Fruit fly (Drosophila melanogaster) whole organism, embryonic: Measurements from ENCODE around the gene CG15296.
A peak's percentile ranks its signal among the peaks of the same experiment; 100 is the strongest.

Source experiments
- Antp ChIP-seq: fragments of 200-800 bp; sonication (Bioruptor generic); optimal IDR thresholded peaks from 3 replicates; lab custom pipeline; 2016; ENCODE audit warnings: missing biosample characterization, missing genetic modification characterization
- Bteb2 ChIP-seq: fragments of 200-800 bp; sonication (Bioruptor generic); optimal IDR thresholded peaks from 2 replicates; lab custom pipeline; 2016; ENCODE audit warnings: missing biosample characterization, missing genetic modification characterization
- CG11504 ChIP-seq: fragments of 200-800 bp; sonication (Bioruptor generic); optimal IDR thresholded peaks from 3 replicates; lab custom pipeline; 2019; ENCODE audit warnings: missing biosample characterization, mild to moderate bottlenecking, missing genetic modification characterization, moderate library complexity
- CG13296 ChIP-seq: fragments of 200-800 bp; sonication (Bioruptor generic); optimal IDR thresholded peaks from 3 replicates; lab custom pipeline; 2018; ENCODE audit warnings: missing biosample characterization, mild to moderate bottlenecking, missing genetic modification characterization
- CG14667 ChIP-seq: fragments of 200-800 bp; sonication (Bioruptor generic); IDR thresholded peaks from 2 replicates; pipeline ENCODE4 v1.3.6; 2022; ENCODE audit warnings: missing biosample characterization, missing genetic modification characterization
- CG15073 ChIP-seq: fragments of 200-800 bp; sonication (Bioruptor generic); optimal IDR thresholded peaks from 2 replicates; lab custom pipeline; 2016; ENCODE audit warnings: missing biosample characterization, missing genetic modification characterization
- CG15514 ChIP-seq: fragments of 200-800 bp; sonication (Bioruptor generic); optimal IDR thresholded peaks from 3 replicates; lab custom pipeline; 2017; ENCODE audit warnings: missing biosample characterization, missing genetic modification characterization, mild to moderate bottlenecking, moderate library complexity, missing genetic modification reagents
- CG1602 ChIP-seq: fragments of 200-800 bp; sonication (Bioruptor generic); optimal IDR thresholded peaks from 3 replicates; lab custom pipeline; 2016; ENCODE audit warnings: missing biosample characterization, missing genetic modification characterization
- CG17385 ChIP-seq: fragments of 200-800 bp; sonication (Bioruptor generic); optimal IDR thresholded peaks from 3 replicates; lab custom pipeline; 2018; ENCODE audit warnings: missing biosample characterization, mild to moderate bottlenecking, missing genetic modification characterization
- CG17568 ChIP-seq: fragments of 200-800 bp; sonication (Bioruptor generic); optimal IDR thresholded peaks from 2 replicates; lab custom pipeline; 2018; ENCODE audit warnings: missing biosample characterization, mild to moderate bottlenecking, missing genetic modification characterization, moderate library complexity
- CG1792 ChIP-seq: fragments of 200-800 bp; sonication (Bioruptor generic); optimal IDR thresholded peaks from 2 replicates; lab custom pipeline; 2016; ENCODE audit warnings: missing biosample characterization, missing genetic modification characterization
- CG31224 ChIP-seq: fragments of 200-800 bp; sonication (Bioruptor generic); IDR thresholded peaks from 2 replicates; pipeline ENCODE4 v1.3.6; 2022; ENCODE audit warnings: missing biosample characterization, missing genetic modification characterization
- CG31365 ChIP-seq: fragments of 200-800 bp; sonication (Bioruptor generic); optimal IDR thresholded peaks from 2 replicates; lab custom pipeline; 2018; ENCODE audit warnings: missing biosample characterization, mild to moderate bottlenecking, missing genetic modification characterization
- CG32767 ChIP-seq: fragments of 200-800 bp; sonication (Bioruptor generic); IDR thresholded peaks from 2 replicates; pipeline ENCODE4 v1.3.6; 2022; ENCODE audit warnings: missing biosample characterization, missing genetic modification characterization
- CG3726 ChIP-seq: fragments of 200-800 bp; sonication (Bioruptor generic); IDR thresholded peaks from 3 replicates; pipeline ENCODE4, ENCODE4 v1.3.6; 2022; ENCODE audit warnings: missing biosample characterization, missing genetic modification characterization
- CG4328 ChIP-seq: fragments of 200-800 bp; sonication (Bioruptor generic); optimal IDR thresholded peaks from 3 replicates; lab custom pipeline; 2017; ENCODE audit warnings: missing biosample characterization, missing genetic modification reagents, missing genetic modification characterization
- CG4404 ChIP-seq: fragments of 200-800 bp; sonication (Bioruptor generic); IDR thresholded peaks from 2 replicates; pipeline ENCODE4 v1.3.6; 2022; ENCODE audit warnings: missing biosample characterization, missing genetic modification characterization
- CG7372 ChIP-seq: fragments of 200-800 bp; sonication (Bioruptor generic); IDR thresholded peaks from 2 replicates; pipeline ENCODE4 v1.3.6; 2022; ENCODE audit warnings: missing biosample characterization, missing genetic modification characterization
- CG7556 ChIP-seq: fragments of 200-800 bp; sonication (Bioruptor generic); optimal IDR thresholded peaks from 2 replicates; lab custom pipeline; 2017; ENCODE audit warnings: missing biosample characterization, mild to moderate bottlenecking, missing genetic modification characterization
- CG7745 ChIP-seq: fragments of 200-800 bp; sonication (Bioruptor generic); optimal IDR thresholded peaks from 2 replicates; lab custom pipeline; 2018; ENCODE audit warnings: missing biosample characterization, mild to moderate bottlenecking, missing genetic modification characterization, moderate library complexity
- CG7928 ChIP-seq: fragments of 200-800 bp; sonication (Bioruptor generic); optimal IDR thresholded peaks from 2 replicates; lab custom pipeline; 2017; ENCODE audit warnings: missing biosample characterization, mild to moderate bottlenecking, missing genetic modification characterization
- Drgx ChIP-seq: fragments of 200-800 bp; sonication (Bioruptor generic); IDR thresholded peaks from 2 replicates; pipeline ENCODE4 v1.3.6; 2022; ENCODE audit warnings: missing biosample characterization, missing genetic modification characterization
- Fer2 ChIP-seq: fragments of 200-800 bp; sonication (Bioruptor generic); optimal IDR thresholded peaks from 2 replicates; lab custom pipeline; 2018; ENCODE audit warnings: missing biosample characterization, mild to moderate bottlenecking, missing genetic modification characterization, moderate library complexity
- HHEX ChIP-seq: fragments of 200-800 bp; sonication (Bioruptor generic); optimal IDR thresholded peaks from 3 replicates; lab custom pipeline; 2017; ENCODE audit warnings: missing biosample characterization, mild to moderate bottlenecking, missing genetic modification characterization, missing genetic modification reagents
- Hmx ChIP-seq: fragments of 200-800 bp; sonication (Bioruptor generic); optimal IDR thresholded peaks from 2 replicates; lab custom pipeline; 2016; ENCODE audit warnings: missing biosample characterization, missing genetic modification characterization
- Hr39 ChIP-seq: fragments of >200 bp; optimal IDR thresholded peaks from 2 replicates; lab custom pipeline; 2017
- Hr78 ChIP-seq, 2 experiments: fragments of 200-800 bp in 1 of 2; fragments of >200 bp in 1 of 2; sonication (Bioruptor generic) in 1 of 2; optimal IDR thresholded peaks; 2 replicates each; lab custom pipeline; 2017 to 2019; ENCODE audit warnings: missing biosample characterization in 2 of 2, missing genetic modification characterization in 2 of 2, mild to moderate bottlenecking in 1 of 2, moderate library complexity in 1 of 2
- Lhr ChIP-seq: fragments of 200-800 bp; sonication (Bioruptor generic); optimal IDR thresholded peaks from 3 replicates; lab custom pipeline; 2017; ENCODE audit warnings: mild to moderate bottlenecking, missing biosample characterization, missing genetic modification reagents, missing genetic modification characterization
- Lpt ChIP-seq: fragments of >200 bp; optimal IDR thresholded peaks from 2 replicates; lab custom pipeline; 2018; ENCODE audit warnings: missing biosample characterization, missing genetic modification characterization
- Nf-YB ChIP-seq: fragments of 200-800 bp; sonication (Bioruptor generic); optimal IDR thresholded peaks from 3 replicates; lab custom pipeline; 2019; ENCODE audit warnings: missing biosample characterization, mild to moderate bottlenecking, missing genetic modification characterization, moderate library complexity
- Rx ChIP-seq: fragments of 200-800 bp; sonication (Bioruptor generic); IDR thresholded peaks from 2 replicates; pipeline ENCODE4 v1.3.6; 2022; ENCODE audit warnings: missing biosample characterization, missing genetic modification characterization
- Xrp1 ChIP-seq: fragments of 200-800 bp; sonication (Bioruptor generic); IDR thresholded peaks from 2 replicates; pipeline ENCODE4 v1.3.6; 2022; ENCODE audit warnings: missing biosample characterization, missing genetic modification characterization
- abd-A ChIP-seq: fragments of 200-800 bp; sonication (Bioruptor generic); optimal IDR thresholded peaks from 3 replicates; lab custom pipeline; 2019; ENCODE audit warnings: missing biosample characterization, mild to moderate bottlenecking, missing genetic modification characterization, moderate library complexity
- aop ChIP-seq: fragments of 200-800 bp; sonication (Bioruptor generic); IDR thresholded peaks from 2 replicates; pipeline ENCODE4 v1.3.6; 2022; ENCODE audit warnings: missing biosample characterization, missing genetic modification characterization
- ash1 ChIP-seq: fragments of 200-800 bp; sonication (Bioruptor generic); optimal IDR thresholded peaks from 2 replicates; lab custom pipeline; 2018; ENCODE audit warnings: missing biosample characterization, mild to moderate bottlenecking, missing genetic modification characterization
- btn ChIP-seq: fragments of 200-800 bp; sonication (Bioruptor generic); optimal IDR thresholded peaks from 2 replicates; lab custom pipeline; 2016; ENCODE audit warnings: missing biosample characterization, missing genetic modification characterization
- chn ChIP-seq: fragments of 200-800 bp; sonication (Bioruptor generic); optimal IDR thresholded peaks from 2 replicates; lab custom pipeline; 2016; ENCODE audit warnings: missing biosample characterization, missing genetic modification characterization
- disco-r ChIP-seq: fragments of 200-800 bp; sonication (Bioruptor generic); optimal IDR thresholded peaks from 2 replicates; lab custom pipeline; 2016; ENCODE audit warnings: missing biosample characterization, missing genetic modification characterization
- fd3F ChIP-seq: fragments of 200-800 bp; sonication (Bioruptor generic); optimal IDR thresholded peaks from 2 replicates; lab custom pipeline; 2018; ENCODE audit warnings: missing biosample characterization, mild to moderate bottlenecking, missing genetic modification characterization, moderate library complexity
- fd96Cb ChIP-seq: fragments of 200-800 bp; sonication (Bioruptor generic); optimal IDR thresholded peaks from 2 replicates; lab custom pipeline; 2018; ENCODE audit warnings: missing biosample characterization, mild to moderate bottlenecking, missing genetic modification characterization, moderate library complexity
- gcm2 ChIP-seq: fragments of 200-800 bp; sonication (Bioruptor generic); optimal IDR thresholded peaks from 2 replicates; lab custom pipeline; 2016; ENCODE audit warnings: missing biosample characterization, missing genetic modification characterization
- hkb ChIP-seq, 2 experiments: fragments of 200-800 bp in 1 of 2; fragments of >200 bp in 1 of 2; sonication (Bioruptor generic) in 1 of 2; IDR thresholded peaks in 1 of 2; optimal IDR thresholded peaks in 1 of 2; 2 replicates each; pipeline versions ENCODE4 v1.3.6 to Lab custom; 2017 to 2022; ENCODE audit warnings: missing biosample characterization in 1 of 2, missing genetic modification characterization in 1 of 2
- nmo ChIP-seq: fragments of 200-800 bp; sonication (Bioruptor generic); optimal IDR thresholded peaks from 2 replicates; lab custom pipeline; 2018; ENCODE audit warnings: missing biosample characterization, mild to moderate bottlenecking, missing genetic modification characterization, moderate library complexity
- prd ChIP-seq, 3 experiments: fragments of >200 bp in 2 of 3; fragments of 200-800 bp in 1 of 3; sonication (Bioruptor generic) in 1 of 3; optimal IDR thresholded peaks in 2 of 3; IDR thresholded peaks in 1 of 3; 2 replicates in 2 of 3; 3 replicates in 1 of 3; pipeline versions ENCODE4 v1.3.6 to Lab custom; 2017 to 2022; ENCODE audit warnings: missing biosample characterization in 1 of 3, missing genetic modification characterization in 1 of 3
- repo ChIP-seq: fragments of 200-800 bp; sonication (Bioruptor generic); optimal IDR thresholded peaks from 2 replicates; lab custom pipeline; 2016; ENCODE audit warnings: missing biosample characterization, missing genetic modification characterization
- run ChIP-seq: fragments of 200-800 bp; sonication (Bioruptor generic); optimal IDR thresholded peaks from 3 replicates; lab custom pipeline; 2018; ENCODE audit warnings: missing biosample characterization, mild to moderate bottlenecking, missing genetic modification characterization
- shn ChIP-seq: fragments of 200-800 bp; sonication (Bioruptor generic); optimal IDR thresholded peaks from 3 replicates; lab custom pipeline; 2016; ENCODE audit warnings: missing biosample characterization, missing genetic modification characterization
- stc ChIP-seq: fragments of 200-800 bp; sonication (Bioruptor generic); IDR thresholded peaks from 2 replicates; pipeline ENCODE4 v1.3.6; 2022; ENCODE audit warnings: missing biosample characterization, missing genetic modification characterization
- stwl ChIP-seq: fragments of 200-800 bp; sonication (Bioruptor generic); optimal IDR thresholded peaks from 3 replicates; lab custom pipeline; 2018; ENCODE audit warnings: missing biosample characterization, mild to moderate bottlenecking, missing genetic modification characterization, moderate library complexity
- toy ChIP-seq: fragments of 200-800 bp; sonication (Bioruptor generic); IDR thresholded peaks from 2 replicates; pipeline ENCODE4 v1.3.6; 2022; ENCODE audit warnings: missing biosample characterization, missing genetic modification characterization
- zfh1 ChIP-seq: fragments of 200-800 bp; sonication (Bioruptor generic); IDR thresholded peaks from 3 replicates; pipeline ENCODE4 v1.3.6; 2022; ENCODE audit warnings: missing biosample characterization, missing genetic modification characterization

The CG15296 gene

dm6 chrX:10557432-10557831 lies 9.0 kb downstream of the CG15296 start (continued):
- TF ChIP-seq CG3726 (GFP tag; lab: Robert Waterston, UW) (no peak), stwl (tag; lab: Kevin White, UChicago) (no peak), HHEX (no peak), shn (GFP tag; lab: Kevin White, UChicago) (no peak), disco-r (GFP tag; lab: Kevin White, UChicago) (no peak), run (tag; lab: Kevin White, UChicago) (no peak), CG17568 (GFP tag; lab: Kevin White, UChicago) (no peak), CG1792 (GFP tag; lab: Kevin White, UChicago) (no peak), CG31365 (no peak), Nf-YB (no peak), Lpt (GFP tag; lab: Kevin White, UChicago) (no peak), CG13296 (no peak), CG7745 (tag; lab: Kevin White, UChicago) (no peak), Hr78 (GFP tag; optimal IDR thresholded peaks at IDR 0.05; lab: Kevin White, UChicago) (peak in 1 of 2 experiments; percentile 7), CG4328 (GFP tag; lab: Kevin White, UChicago) (no peak), Drgx (GFP tag; lab: Robert Waterston, UW) (peak; percentile 85), Xrp1 (GFP tag; lab: Robert Waterston, UW) (peak; percentile 67), gcm2 (GFP tag; lab: Kevin White, UChicago) (no peak), CG31224 (GFP tag; lab: Robert Waterston, UW) (no peak), repo (GFP tag; lab: Kevin White, UChicago) (no peak), Antp (GFP tag; lab: Kevin White, UChicago) (no peak), Rx (0 out of 2 replicates have a peak, but pooled peaks have one; percentile 11), stc (GFP tag; lab: Robert Waterston, UW) (no peak), CG7372 (0 out of 2 replicates have a peak, but pooled peaks have one; percentile 13), CG11504 (tag; lab: Kevin White, UChicago) (peak; percentile 61), btn (GFP tag; lab: Kevin White, UChicago) (no peak), prd (optimal IDR thresholded peaks at IDR 0.05; lab: Kevin White, UChicago) (no peak), prd (GFP tag; IDR thresholded peaks at IDR 0.05; lab: Robert Waterston, UW) (peak; percentile 60), hkb (optimal IDR thresholded peaks at IDR 0.05; lab: Kevin White, UChicago) (no peak), hkb (GFP tag; IDR thresholded peaks at IDR 0.05; lab: Robert Waterston, UW) (peak; percentile 53; the same call in 1 of the 2 replicates), nmo (GFP tag; lab: Kevin White, UChicago) (peak; percentile 49), chn (no peak), Fer2 (tag; lab: Kevin White, UChicago) (no peak), CG7556 (peak; percentile 43), aop (no peak), CG14667 (GFP tag; lab: Robert Waterston, UW) (no peak), Bteb2 (GFP tag; lab: Kevin White, UChicago) (no peak), Hr39 (lab: Kevin White, UChicago) (no peak), CG17385 (peak; percentile 33), abd-A (tag; lab: Kevin White, UChicago) (no peak), CG15073 (GFP tag; lab: Kevin White, UChicago) (no peak), toy (GFP tag; lab: Robert Waterston, UW) (no peak), CG32767 (no peak), CG7928 (GFP tag; lab: Kevin White, UChicago) (no peak), CG4404 (GFP tag; lab: Robert Waterston, UW) (peak; percentile 32; the same call in 1 of the 2 replicates), fd96Cb (peak; percentile 62), zfh1 (GFP tag; lab: Robert Waterston, UW) (peak; percentile 72), ash1 (no peak), fd3F (GFP tag; lab: Kevin White, UChicago) (no peak), Lhr (GFP tag; lab: Kevin White, UChicago) (peak; percentile 10), CG1602 (peak; percentile 41), Hmx (GFP tag; lab: Kevin White, UChicago) (no peak), CG15514 (GFP tag; lab: Kevin White, UChicago) (no peak)
